Worm (Caenorhabditis elegans) whole organism, L4 larva: Measurements from ENCODE around the gene fbxa-136.

Experiments used
- aly-2 ChIP-seq: sonication (generic microtip); optimal IDR thresholded peaks from 2 replicates; lab custom pipeline; 2018; ENCODE audit warnings: missing biosample characterization, missing genetic modification characterization
- ama-1 ChIP-seq: fragments of 150-350 bp; optimal IDR thresholded peaks from 2 replicates; lab custom pipeline; 2014; ENCODE audit warnings: inconsistent platforms, mixed read lengths
- dpl-1 ChIP-seq: fragments of 150-350 bp; optimal IDR thresholded peaks from 2 replicates; lab custom pipeline; 2014; ENCODE audit warnings: missing biosample characterization, missing genetic modification reagents, missing genetic modification characterization
- hmg-1.1 ChIP-seq: fragments of 200-800 bp; sonication (Bioruptor generic); IDR thresholded peaks from 2 replicates; pipeline ENCODE4 v1.3.6; 2022; ENCODE audit warnings: missing genetic modification reagents, missing genetic modification characterization, missing compliant biosample characterization
- lin-39 ChIP-seq: fragments of 150-350 bp; optimal IDR thresholded peaks from 2 replicates; lab custom pipeline; 2014; ENCODE audit warnings: missing biosample characterization, missing genetic modification reagents, missing genetic modification characterization
- lir-3 ChIP-seq: sonication (generic microtip); optimal IDR thresholded peaks from 2 replicates; lab custom pipeline; 2016; ENCODE audit warnings: mild to moderate bottlenecking, missing genetic modification characterization, missing compliant biosample characterization
- nhr-25 ChIP-seq: sonication (generic microtip); optimal IDR thresholded peaks from 2 replicates; lab custom pipeline; 2017; ENCODE audit warnings: missing genetic modification characterization, mild to moderate bottlenecking, missing compliant biosample characterization, antibody characterized with exemption, moderate library complexity, borderline replicate concordance; ENCODE audit not compliant: insufficient read depth
- pqm-1 ChIP-seq: sonication (generic microtip); optimal IDR thresholded peaks from 2 replicates; lab custom pipeline; 2017; ENCODE audit warnings: missing biosample characterization, missing genetic modification characterization

DNA sequence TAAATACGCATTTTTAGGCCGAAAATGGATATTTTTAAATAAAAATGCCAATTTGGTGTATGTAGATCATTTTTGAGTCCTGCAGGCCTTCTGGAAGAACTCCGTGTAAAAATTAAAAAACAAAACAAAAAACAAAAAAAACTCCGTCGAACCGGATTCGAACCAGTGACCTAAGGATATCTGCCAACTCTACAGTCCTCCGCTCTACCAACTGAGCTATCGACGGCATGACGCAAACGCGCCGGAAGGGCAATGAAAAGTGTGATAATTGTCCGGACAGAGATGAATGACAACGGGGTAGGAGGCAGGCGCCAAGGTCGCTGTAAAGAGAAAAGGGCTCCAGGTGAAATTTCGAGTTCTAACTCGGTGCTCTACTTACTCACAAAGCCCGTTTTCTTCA lies 21.5 kb downstream of the fbxa-136 start:
- TF ChIP-seq lir-3 (no peak), dpl-1 (GFP tag; lab: Kevin White, UChicago) (no peak), nhr-25 (tag; lab: Kevin White, UChicago) (no peak), aly-2 (tag; lab: Kevin White, UChicago) (no peak), lin-39 (tag; lab: Kevin White, UChicago) (no peak), pqm-1 (tag; lab: Kevin White, UChicago) (no peak), ama-1 (no peak), hmg-1.1 (GFP tag; lab: Robert Waterston, UW) (no peak)
